Worm (Caenorhabditis elegans) whole organism, L2 larva: ENCODE results near the gene syd-1.

ENCODE experiments used
- R02D3.7 ChIP-seq: fragments of 150-350 bp; optimal IDR thresholded peaks from 2 replicates; lab custom pipeline; 2014; ENCODE audit warnings: missing biosample characterization, missing genetic modification characterization
- ama-1 ChIP-seq: fragments of 150-350 bp; optimal IDR thresholded peaks from 2 replicates; lab custom pipeline; 2018; ENCODE audit warnings: inconsistent platforms
- lin-13 ChIP-seq: fragments of 150-350 bp; optimal IDR thresholded peaks from 2 replicates; lab custom pipeline; 2014; ENCODE audit warnings: missing biosample characterization, missing genetic modification reagents, missing genetic modification characterization
- nhr-11 ChIP-seq: fragments of 150-350 bp; optimal IDR thresholded peaks from 2 replicates; lab custom pipeline; 2014; ENCODE audit warnings: missing biosample characterization, missing genetic modification characterization
- nhr-237 ChIP-seq: fragments of 150-350 bp; optimal IDR thresholded peaks from 2 replicates; lab custom pipeline; 2014; ENCODE audit warnings: missing biosample characterization, missing genetic modification characterization
- snpc-4 ChIP-seq: fragments of 150-350 bp; optimal IDR thresholded peaks from 2 replicates; lab custom pipeline; 2014; ENCODE audit warnings: missing biosample characterization, missing genetic modification characterization
- zag-1 ChIP-seq: fragments of 150-350 bp; optimal IDR thresholded peaks from 2 replicates; lab custom pipeline; 2014; ENCODE audit warnings: missing biosample characterization, missing genetic modification characterization

- no peak for TF ChIP-seq R02D3.7
- TF ChIP-seq nhr-11: no peak
- no peak for TF ChIP-seq ama-1 (lab: Kevin White, UChicago)
- TF ChIP-seq snpc-4 (tag; lab: Kevin White, UChicago): no peak
- no peak for TF ChIP-seq lin-13 (GFP tag; lab: Kevin White, UChicago)
- no peak for TF ChIP-seq zag-1 (tag; lab: Kevin White, UChicago)
- no peak for TF ChIP-seq nhr-237 (tag; lab: Kevin White, UChicago)
Measured at ce11 chrII:7570305-7570704, 24.4 kb downstream of the syd-1 start, which contains the start of gene F35D2.3.
